Worm (Caenorhabditis elegans) whole organism, L3 larva: ENCODE measurements around the gene mtre-1.

ENCODE experiments used
- nhr-28 ChIP-seq: fragments of 150-350 bp; optimal IDR thresholded peaks from 2 replicates; lab custom pipeline; 2014; ENCODE audit warnings: missing biosample characterization, missing genetic modification characterization
- pqm-1 ChIP-seq: fragments of 150-350 bp; optimal IDR thresholded peaks from 2 replicates; lab custom pipeline; 2017; ENCODE audit warnings: missing biosample characterization, missing genetic modification characterization, inconsistent platforms

ce11 chrII:8035667-8036066 lies 14.7 kb downstream of the mtre-1 start, which contains the start of gene sap-49:
- TF ChIP-seq nhr-28 (tag; lab: Kevin White, UChicago): no peak
- TF ChIP-seq pqm-1 (tag; lab: Kevin White, UChicago): no peak
